Worm (Caenorhabditis elegans): ENCODE results near the gene Y105C5B.18.

ce11 chrIV:15955349-15955748, 9.1 kb upstream of the Y105C5B.18 start:
- no peak for TF ChIP-seq ztf-11 (tag; optimal IDR thresholded peaks at IDR 0.05)
- TF ChIP-seq nhr-237 (tag; optimal IDR thresholded peaks at IDR 0.05): no peak
- no peak for TF ChIP-seq hlh-1 (tag; optimal IDR thresholded peaks at IDR 0.05)
- TF ChIP-seq M03D4.4 (tag; optimal IDR thresholded peaks at IDR 0.05): no peak
- no peak for TF ChIP-seq lsy-2 (tag; optimal IDR thresholded peaks at IDR 0.05)
- TF ChIP-seq unc-62 (GFP tag; optimal IDR thresholded peaks at IDR 0.05): no peak
- no peak for TF ChIP-seq nhr-28 (tag; optimal IDR thresholded peaks at IDR 0.05)
